Worm (Caenorhabditis elegans) whole organism, early embryonic: ENCODE data around the gene puf-8.

ENCODE experiments used
- F13C5.2 ChIP-seq: sonication (generic microtip); optimal IDR thresholded peaks from 2 replicates; lab custom pipeline; 2017; ENCODE audit warnings: mild to moderate bottlenecking, missing genetic modification characterization, inconsistent platforms, missing compliant biosample characterization
- ama-1 ChIP-seq: fragments of 150-350 bp; optimal IDR thresholded peaks from 2 replicates; lab custom pipeline; 2014
- ceh-13 ChIP-seq: fragments of 200-800 bp; sonication (Bioruptor generic); optimal IDR thresholded peaks from 2 replicates; lab custom pipeline; 2018; ENCODE audit warnings: mild to moderate bottlenecking, missing genetic modification characterization, missing compliant biosample characterization
- ets-7 ChIP-seq: sonication (generic microtip); optimal IDR thresholded peaks from 2 replicates; lab custom pipeline; 2016; ENCODE audit warnings: missing genotype, missing genetic modification characterization, missing compliant biosample characterization
- flt-1 ChIP-seq: fragments of 200-800 bp; sonication (Bioruptor generic); IDR thresholded peaks from 2 replicates; pipeline ENCODE4 v1.3.6; 2022; ENCODE audit warnings: missing genetic modification characterization, missing compliant biosample characterization
- hmbx-1 ChIP-seq: sonication (generic microtip); optimal IDR thresholded peaks from 2 replicates; lab custom pipeline; 2016; ENCODE audit warnings: mild to moderate bottlenecking, missing genetic modification characterization, missing compliant biosample characterization
- hmg-4 ChIP-seq: fragments of 200-800 bp; sonication (Bioruptor generic); optimal IDR thresholded peaks from 2 replicates; lab custom pipeline; 2018; ENCODE audit warnings: mild to moderate bottlenecking, missing genetic modification characterization, missing compliant biosample characterization
- pes-1 ChIP-seq: fragments of 200-800 bp; sonication (Bioruptor generic); IDR thresholded peaks from 2 replicates; pipeline ENCODE4 v1.3.6; 2022; ENCODE audit warnings: missing genetic modification reagents, missing genetic modification characterization, missing compliant biosample characterization
- tbx-37 ChIP-seq: fragments of 200-800 bp; sonication (Bioruptor generic); conservative IDR thresholded peaks from 2 replicates; pipeline ENCODE4 v1.3.6; 2022; ENCODE audit warnings: missing genetic modification reagents, missing genetic modification characterization, missing compliant biosample characterization

DNA sequence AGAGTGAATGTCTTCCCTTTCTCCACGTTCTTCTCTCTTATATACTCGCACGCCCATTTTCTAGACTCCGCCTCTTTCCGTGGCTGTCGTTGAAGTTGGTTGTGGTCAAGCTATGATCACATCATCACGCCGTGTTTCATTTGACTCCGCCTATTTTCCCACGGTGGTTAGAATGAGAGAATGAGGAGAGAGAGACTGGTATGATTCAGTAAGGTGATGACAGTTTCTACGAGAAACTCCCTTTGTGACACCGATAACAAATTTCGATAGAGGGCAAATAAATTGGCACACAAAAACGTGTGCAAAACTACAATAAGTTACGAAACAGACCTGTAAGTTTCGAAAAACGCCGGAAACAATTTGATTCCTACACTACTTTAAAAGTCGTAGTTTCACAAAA, 17.5 kb downstream of the puf-8 start:
- no peak for TF ChIP-seq flt-1 (GFP tag; lab: Robert Waterston, UW)
- TF ChIP-seq ets-7 (tag; lab: Kevin White, UChicago), result no peak
- no peak for TF ChIP-seq ceh-13 (GFP tag; lab: Kevin White, UChicago)
- TF ChIP-seq pes-1, result no peak
- TF ChIP-seq ama-1 (lab: Kevin White, UChicago), result no peak
- TF ChIP-seq F13C5.2, result no peak
- TF ChIP-seq tbx-37 (GFP tag; lab: Robert Waterston, UW), result no peak
- no peak for TF ChIP-seq hmbx-1 (tag; lab: Kevin White, UChicago)
- no peak for TF ChIP-seq hmg-4
